Fruit fly (Drosophila melanogaster): ENCODE measurements around the gene EMC2A.
A peak's percentile ranks its signal among the peaks of the same experiment; 100 is the strongest.

Gene EMC2A

dm6 chr3R:16957759-16958536, 37.9 kb downstream of the EMC2A start (continued):
- TF ChIP-seq Neu2 (GFP tag; optimal IDR thresholded peaks at IDR 0.05; ENCODE audit: borderline replicate concordance) (no peak), CG10209 (GFP tag; optimal IDR thresholded peaks at IDR 0.05) (peak; percentile 90), Dref (GFP tag; IDR thresholded peaks at IDR 0.05) (no peak), NFAT (GFP tag; IDR thresholded peaks at IDR 0.05) (peak; percentile 60), CG2678 (tag; optimal IDR thresholded peaks at IDR 0.05) (peak; percentile 92), br (optimal IDR thresholded peaks at IDR 0.05) (no peak), hth (optimal IDR thresholded peaks at IDR 0.05) (no peak), dimm (GFP tag; IDR thresholded peaks at IDR 0.05) (no peak), Rx (GFP tag; IDR thresholded peaks at IDR 0.05) (peak; percentile 27), CG4707 (GFP tag; optimal IDR thresholded peaks at IDR 0.05) (peak; percentile 49), CG18262 (tag; optimal IDR thresholded peaks at IDR 0.05) (peak; percentile 97), Dll (GFP tag; IDR thresholded peaks at IDR 0.05; ENCODE audit: partially characterized antibody) (no peak), CG14050 (GFP tag; IDR thresholded peaks at IDR 0.05) (peak; percentile 43), pita (GFP tag; optimal IDR thresholded peaks at IDR 0.05) (peak; percentile 85), Antp (GFP tag; optimal IDR thresholded peaks at IDR 0.05) (peak; percentile 10), Hmx (GFP tag; optimal IDR thresholded peaks at IDR 0.05) (no peak), CG7745 (tag; optimal IDR thresholded peaks at IDR 0.05) (no peak), CG32767 (GFP tag; IDR thresholded peaks at IDR 0.05) (peak; percentile 78; the same call in 1 of the 2 replicates), PHDP (tag; optimal IDR thresholded peaks at IDR 0.05) (peak; percentile 84), exex (tag; optimal IDR thresholded peaks at IDR 0.05) (no peak), CG1792 (GFP tag; optimal IDR thresholded peaks at IDR 0.05) (no peak), HLH4C (GFP tag; IDR thresholded peaks at IDR 0.05; ENCODE audit: partially characterized antibody) (no peak), CG3995 (GFP tag; optimal IDR thresholded peaks at IDR 0.05) (no peak), peb (GFP tag; IDR thresholded peaks at IDR 0.05) (peak; percentile 14; the same call in 1 of the 2 replicates), CG15696 (tag; optimal IDR thresholded peaks at IDR 0.05) (peak; percentile 83), CG7963 (GFP tag; IDR thresholded peaks at IDR 0.05; ENCODE audit: partially characterized antibody) (no peak), CG5953 (GFP tag; IDR thresholded peaks at IDR 0.05) (peak; percentile 8; the same call in 1 of the 2 replicates), CG13775 (GFP tag; optimal IDR thresholded peaks at IDR 0.05) (peak; percentile 94), sim (GFP tag; IDR thresholded peaks at IDR 0.05) (no peak), sqz (GFP tag; optimal IDR thresholded peaks at IDR 0.05) (peak; percentile 60), CG32772 (GFP tag; IDR thresholded peaks at IDR 0.05) (peak; percentile 57), twi (tag; optimal IDR thresholded peaks at IDR 0.05) (peak; percentile 68), az2 (GFP tag; optimal IDR thresholded peaks at IDR 0.05) (peak; percentile 74), odd (GFP tag; optimal IDR thresholded peaks at IDR 0.05) (peak; percentile 89), dan (GFP tag; IDR thresholded peaks at IDR 0.05) (no peak), Atf-2 (GFP tag; optimal IDR thresholded peaks at IDR 0.05) (peak; percentile 15), CG10543 (GFP tag; optimal IDR thresholded peaks at IDR 0.05) (peak; percentile 87), Dbx (GFP tag; IDR thresholded peaks at IDR 0.05) (peak; percentile 6; the same call in 1 of the 3 replicates), prd (optimal IDR thresholded peaks at IDR 0.05) (no peak), prd (GFP tag; IDR thresholded peaks at IDR 0.05) (peak; percentile 83), CG14441 (GFP tag; IDR thresholded peaks at IDR 0.05) (peak; percentile 42; the same call in 1 of the 2 replicates), otp (GFP tag; IDR thresholded peaks at IDR 0.05) (no peak), CG34376 (GFP tag; optimal IDR thresholded peaks at IDR 0.05) (no peak), Jarid2 (GFP tag; optimal IDR thresholded peaks at IDR 0.05) (peak; percentile 46), CG2129 (GFP tag; IDR thresholded peaks at IDR 0.05; ENCODE audit: partially characterized antibody) (no peak), CG11247 (GFP tag; IDR thresholded peaks at IDR 0.05) (0 out of 2 replicates have a peak, but pooled peaks have one; percentile 42), dati (GFP tag; IDR thresholded peaks at IDR 0.05) (no peak), ham (GFP tag; IDR thresholded peaks at IDR 0.05) (no peak), nerfin-1 (tag; optimal IDR thresholded peaks at IDR 0.05) (peak; percentile 73), Ptx1 (GFP tag; IDR thresholded peaks at IDR 0.05) (peak; percentile 67)
